Fruit fly (Drosophila melanogaster) Kc167 (cell line): ENCODE measurements around the gene CG8135.

Experiments
- Myc ChIP-seq: fragments of >200 bp; optimal IDR thresholded peaks from 2 replicates; lab custom pipeline; 2017; ENCODE audit warnings: missing external identifiers
- h ChIP-seq: fragments of >200 bp; optimal IDR thresholded peaks from 3 replicates; lab custom pipeline; 2018; ENCODE audit warnings: missing external identifiers
- psq ChIP-seq: fragments of >200 bp; optimal IDR thresholded peaks from 2 replicates; lab custom pipeline; 2017; ENCODE audit warnings: missing external identifiers
- ttk ChIP-seq: sonication (Bioruptor generic); optimal IDR thresholded peaks from 2 replicates; lab custom pipeline; 2017; ENCODE audit warnings: missing external identifiers

DNA sequence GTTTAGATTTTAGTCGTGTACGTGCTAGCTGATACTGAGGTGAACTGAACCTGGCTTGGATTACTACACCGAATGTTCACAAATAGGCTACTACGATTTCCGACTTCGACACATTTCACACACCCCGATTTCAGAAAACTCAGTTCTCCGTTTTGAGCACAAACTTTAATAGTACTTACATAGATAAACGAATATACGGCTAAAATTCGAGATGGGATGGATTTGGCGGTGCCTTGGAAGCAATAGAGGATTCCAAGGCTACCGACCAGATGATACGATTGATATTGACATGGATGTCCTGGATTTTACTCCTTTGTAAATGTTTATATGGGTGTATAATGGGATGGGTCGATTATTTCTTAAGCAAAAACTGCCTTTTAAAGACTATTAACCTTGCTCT is 6.0 kb downstream of the CG8135 start, which contains the start of gene betaTub85D:
- TF ChIP-seq psq (lab: Kevin White, UChicago) (no peak), h (no peak), Myc (lab: Kevin White, UChicago) (no peak), ttk (lab: Kevin White, UChicago) (no peak)
